Worm (Caenorhabditis elegans) whole organism, mixed stage, embryonic: ENCODE results near the gene rips-1.

Experiments used
- ceh-83 ChIP-seq: fragments of 200-800 bp; sonication (Bioruptor generic); optimal IDR thresholded peaks from 2 replicates; lab custom pipeline; 2018; ENCODE audit warnings: mild to moderate bottlenecking, missing genetic modification characterization, missing compliant biosample characterization
- elt-3 ChIP-seq: fragments of 150-350 bp; optimal IDR thresholded peaks from 2 replicates; lab custom pipeline; 2014; ENCODE audit warnings: missing biosample characterization, missing genetic modification characterization
- hlh-1 ChIP-seq: fragments of 150-350 bp; optimal IDR thresholded peaks from 2 replicates; lab custom pipeline; 2014; ENCODE audit warnings: missing biosample characterization, missing genetic modification reagents, missing genetic modification characterization
- mep-1 ChIP-seq: fragments of 150-350 bp; optimal IDR thresholded peaks from 2 replicates; lab custom pipeline; 2017; ENCODE audit warnings: missing biosample characterization, missing genetic modification reagents, missing genetic modification characterization, inconsistent platforms
- nhr-2 ChIP-seq: fragments of 150-350 bp; optimal IDR thresholded peaks from 2 replicates; lab custom pipeline; 2014; ENCODE audit warnings: missing biosample characterization, missing genetic modification characterization
- snpc-4 ChIP-seq: fragments of 150-350 bp; optimal IDR thresholded peaks from 2 replicates; lab custom pipeline; 2014; ENCODE audit warnings: missing biosample characterization, missing genetic modification characterization
- unc-120 ChIP-seq: sonication (generic microtip); optimal IDR thresholded peaks from 2 replicates; lab custom pipeline; 2017; ENCODE audit warnings: missing genetic modification characterization, missing compliant biosample characterization; ENCODE audit not compliant: poor library complexity, severe bottlenecking
- ztf-11 ChIP-seq: fragments of 150-350 bp; optimal IDR thresholded peaks from 2 replicates; lab custom pipeline; 2014; ENCODE audit warnings: missing biosample characterization, missing genetic modification characterization

DNA sequence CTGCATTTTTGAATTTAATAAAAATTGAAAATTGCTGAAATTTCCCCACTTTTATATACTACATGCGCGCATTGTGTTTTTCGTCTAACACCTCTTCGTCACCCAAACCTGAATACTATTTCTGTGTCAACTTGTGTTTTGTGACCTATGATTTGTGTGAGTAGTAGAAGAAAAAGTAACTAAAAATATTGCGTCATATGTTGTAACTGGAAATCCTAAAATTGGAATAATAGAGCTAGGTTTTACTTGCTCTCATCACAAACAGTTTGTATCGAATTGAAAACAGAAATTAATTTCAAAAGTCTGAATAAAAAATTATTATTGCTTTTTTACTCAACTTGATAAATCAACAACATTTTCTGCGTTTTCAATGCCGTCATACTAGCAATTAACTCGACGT lies 33.7 kb downstream of the rips-1 start, which contains the start of gene R08F11.4:
- no peak for TF ChIP-seq nhr-2 (tag; lab: Kevin White, UChicago)
- TF ChIP-seq snpc-4 (tag; lab: Kevin White, UChicago) = no peak
- no peak for TF ChIP-seq unc-120 (tag; lab: Kevin White, UChicago)
- no peak for TF ChIP-seq hlh-1 (tag; lab: Kevin White, UChicago)
- no peak for TF ChIP-seq ztf-11
- no peak for TF ChIP-seq mep-1
- no peak for TF ChIP-seq ceh-83 (GFP tag; lab: Kevin White, UChicago)
- no peak for TF ChIP-seq elt-3 (tag; lab: Kevin White, UChicago)
